Fruit fly (Drosophila melanogaster) whole organism, embryonic: ENCODE results near the gene Cyt-c-d.

Source experiments
- BEAF-32 ChIP-seq: fragments of 200-800 bp; sonication (Bioruptor generic); optimal IDR thresholded peaks from 3 replicates; lab custom pipeline; 2017; ENCODE audit warnings: missing biosample characterization, missing genetic modification characterization, mild to moderate bottlenecking, moderate library complexity, missing genetic modification reagents
- Bdp1 ChIP-seq: fragments of 200-800 bp; sonication (Bioruptor generic); optimal IDR thresholded peaks from 3 replicates; lab custom pipeline; 2016; ENCODE audit warnings: missing biosample characterization, missing genetic modification characterization
- CG10321 ChIP-seq: fragments of 200-800 bp; sonication (Bioruptor generic); IDR thresholded peaks from 2 replicates; pipeline ENCODE4 v1.3.6; 2022; ENCODE audit warnings: missing biosample characterization, missing genetic modification characterization
- CG10431 ChIP-seq: fragments of 200-800 bp; sonication (Bioruptor generic); optimal IDR thresholded peaks from 3 replicates; lab custom pipeline; 2018; ENCODE audit warnings: missing biosample characterization, mild to moderate bottlenecking, missing genetic modification characterization
- CG10543 ChIP-seq: fragments of 200-800 bp; sonication (Bioruptor generic); optimal IDR thresholded peaks from 3 replicates; lab custom pipeline; 2017; ENCODE audit warnings: missing biosample characterization, mild to moderate bottlenecking, missing genetic modification characterization, moderate library complexity
- CG11456 ChIP-seq: fragments of 200-800 bp; sonication (Bioruptor generic); IDR thresholded peaks from 3 replicates; pipeline ENCODE4 v1.3.6; 2022; ENCODE audit warnings: missing biosample characterization, missing genetic modification characterization
- CG13296 ChIP-seq: fragments of 200-800 bp; sonication (Bioruptor generic); optimal IDR thresholded peaks from 3 replicates; lab custom pipeline; 2018; ENCODE audit warnings: missing biosample characterization, mild to moderate bottlenecking, missing genetic modification characterization
- CG13775 ChIP-seq: fragments of 200-800 bp; sonication (Bioruptor generic); optimal IDR thresholded peaks from 3 replicates; lab custom pipeline; 2017; ENCODE audit warnings: missing biosample characterization, mild to moderate bottlenecking, missing genetic modification characterization
- CG15269 ChIP-seq: fragments of 200-800 bp; sonication (Bioruptor generic); optimal IDR thresholded peaks from 2 replicates; lab custom pipeline; 2018; ENCODE audit warnings: missing biosample characterization, mild to moderate bottlenecking, missing genetic modification characterization, moderate library complexity
- CG16779 ChIP-seq: fragments of 200-800 bp; sonication (Bioruptor generic); IDR thresholded peaks from 2 replicates; pipeline ENCODE4 v1.3.6; 2022; ENCODE audit warnings: missing biosample characterization, missing genetic modification characterization
- CG17359 ChIP-seq: fragments of 200-800 bp; sonication (Bioruptor generic); optimal IDR thresholded peaks from 3 replicates; lab custom pipeline; 2018; ENCODE audit warnings: missing biosample characterization, mild to moderate bottlenecking, missing genetic modification characterization, moderate library complexity
- CG17612 ChIP-seq: fragments of 200-800 bp; sonication (Bioruptor generic); IDR thresholded peaks from 2 replicates; pipeline ENCODE4 v1.3.6; 2022; ENCODE audit warnings: missing biosample characterization, missing genetic modification characterization
- CG17802 ChIP-seq: fragments of 200-800 bp; sonication (Bioruptor generic); optimal IDR thresholded peaks from 2 replicates; lab custom pipeline; 2018; ENCODE audit warnings: missing biosample characterization, mild to moderate bottlenecking, missing genetic modification characterization, moderate library complexity
- CG18599 ChIP-seq: fragments of 200-800 bp; sonication (Bioruptor generic); optimal IDR thresholded peaks from 3 replicates; lab custom pipeline; 2017; ENCODE audit warnings: missing biosample characterization, missing genetic modification characterization, mild to moderate bottlenecking, moderate library complexity, missing genetic modification reagents
- CG30403 ChIP-seq: fragments of 200-800 bp; sonication (Bioruptor generic); optimal IDR thresholded peaks from 3 replicates; lab custom pipeline; 2016; ENCODE audit warnings: missing biosample characterization, missing genetic modification characterization
- CG33557 ChIP-seq: fragments of 200-800 bp; sonication (Bioruptor generic); optimal IDR thresholded peaks from 2 replicates; lab custom pipeline; 2019; ENCODE audit warnings: missing biosample characterization, mild to moderate bottlenecking, missing genetic modification characterization, moderate library complexity
- CG34224 ChIP-seq: fragments of 200-800 bp; sonication (Bioruptor generic); IDR thresholded peaks from 3 replicates; pipeline ENCODE4 v1.3.6; 2022; ENCODE audit warnings: missing biosample characterization, missing genetic modification characterization; ENCODE audit not compliant: partially characterized antibody
- CG34422 ChIP-seq: fragments of 200-800 bp; sonication (Bioruptor generic); IDR thresholded peaks from 3 replicates; pipeline ENCODE4 v1.3.6; 2022; ENCODE audit warnings: missing biosample characterization, missing genetic modification characterization
- CG4404 ChIP-seq: fragments of 200-800 bp; sonication (Bioruptor generic); IDR thresholded peaks from 2 replicates; pipeline ENCODE4 v1.3.6; 2022; ENCODE audit warnings: missing biosample characterization, missing genetic modification characterization
- CG7786 ChIP-seq: fragments of 200-800 bp; sonication (Bioruptor generic); optimal IDR thresholded peaks from 2 replicates; lab custom pipeline; 2016; ENCODE audit warnings: missing biosample characterization, missing genetic modification characterization
- CG8290 ChIP-seq, 3 experiments: fragments of 200-800 bp; sonication (Bioruptor generic); optimal IDR thresholded peaks; 2 replicates each; lab custom pipeline; 2016 to 2019; ENCODE audit warnings: missing biosample characterization in 3 of 3, missing genetic modification characterization in 3 of 3, mild to moderate bottlenecking in 2 of 3, moderate library complexity in 1 of 3
- CG8924 ChIP-seq: fragments of 200-800 bp; optimal IDR thresholded peaks from 3 replicates; lab custom pipeline; 2019; ENCODE audit warnings: missing biosample characterization, mild to moderate bottlenecking, missing genetic modification characterization, moderate library complexity
- Hmr ChIP-seq: fragments of 200-800 bp; sonication (Bioruptor generic); optimal IDR thresholded peaks from 3 replicates; lab custom pipeline; 2017; ENCODE audit warnings: mild to moderate bottlenecking, missing biosample characterization, missing genetic modification reagents, missing genetic modification characterization
- Lpt ChIP-seq: fragments of >200 bp; optimal IDR thresholded peaks from 2 replicates; lab custom pipeline; 2018; ENCODE audit warnings: missing biosample characterization, missing genetic modification characterization
- MESR4 ChIP-seq: fragments of 200-800 bp; sonication (Bioruptor generic); optimal IDR thresholded peaks from 2 replicates; lab custom pipeline; 2018; ENCODE audit warnings: missing biosample characterization, mild to moderate bottlenecking, missing genetic modification characterization, moderate library complexity
- Ptx1 ChIP-seq: fragments of 200-800 bp; sonication (Bioruptor generic); IDR thresholded peaks from 2 replicates; pipeline ENCODE4 v1.3.6; 2022; ENCODE audit warnings: missing biosample characterization, missing genetic modification characterization
- Six4 ChIP-seq: fragments of 200-800 bp; sonication (Bioruptor generic); optimal IDR thresholded peaks from 2 replicates; lab custom pipeline; 2016; ENCODE audit warnings: missing biosample characterization, missing genetic modification characterization
- Sox102F ChIP-seq: fragments of 200-800 bp; sonication (Bioruptor generic); optimal IDR thresholded peaks from 2 replicates; lab custom pipeline; 2018; ENCODE audit warnings: missing biosample characterization, mild to moderate bottlenecking, missing genetic modification characterization, moderate library complexity
- Xbp1 ChIP-seq: fragments of 200-800 bp; sonication (Bioruptor generic); optimal IDR thresholded peaks from 3 replicates; lab custom pipeline; 2016; ENCODE audit warnings: missing biosample characterization, mild to moderate bottlenecking, missing genetic modification characterization
- bab2 ChIP-seq: fragments of 200-800 bp; sonication (Bioruptor generic); optimal IDR thresholded peaks from 2 replicates; lab custom pipeline; 2016; ENCODE audit warnings: missing biosample characterization, missing genetic modification characterization
- corto ChIP-seq: fragments of 200-800 bp; sonication (Bioruptor generic); optimal IDR thresholded peaks from 2 replicates; lab custom pipeline; 2016; ENCODE audit warnings: missing biosample characterization, mild to moderate bottlenecking, missing genetic modification characterization, moderate library complexity
- fd102C ChIP-seq: fragments of 200-800 bp; sonication (Bioruptor generic); optimal IDR thresholded peaks from 2 replicates; lab custom pipeline; 2018; ENCODE audit warnings: missing biosample characterization, mild to moderate bottlenecking, missing genetic modification characterization, moderate library complexity
- fru ChIP-seq: fragments of >200 bp; optimal IDR thresholded peaks from 2 replicates; lab custom pipeline; 2017
- gcm ChIP-seq: fragments of 200-800 bp; sonication (Bioruptor generic); optimal IDR thresholded peaks from 2 replicates; lab custom pipeline; 2019; ENCODE audit warnings: missing biosample characterization, mild to moderate bottlenecking, missing genetic modification characterization, moderate library complexity
- grau ChIP-seq: fragments of 200-800 bp; optimal IDR thresholded peaks from 3 replicates; lab custom pipeline; 2019; ENCODE audit warnings: missing biosample characterization, mild to moderate bottlenecking, missing genetic modification characterization, moderate library complexity
- lmd ChIP-seq: fragments of 200-800 bp; sonication (Bioruptor generic); IDR thresholded peaks from 2 replicates; pipeline ENCODE4 v1.3.6; 2022; ENCODE audit warnings: missing biosample characterization, missing genetic modification characterization
- pros ChIP-seq: fragments of 200-800 bp; sonication (Bioruptor generic); optimal IDR thresholded peaks from 3 replicates; lab custom pipeline; 2019; ENCODE audit warnings: missing biosample characterization, mild to moderate bottlenecking, missing genetic modification characterization, moderate library complexity
- pzg ChIP-seq: fragments of 200-800 bp; sonication (Bioruptor generic); optimal IDR thresholded peaks from 3 replicates; lab custom pipeline; 2018; ENCODE audit warnings: missing biosample characterization, mild to moderate bottlenecking, missing genetic modification characterization, moderate library complexity
- run ChIP-seq: fragments of 200-800 bp; sonication (Bioruptor generic); optimal IDR thresholded peaks from 3 replicates; lab custom pipeline; 2018; ENCODE audit warnings: missing biosample characterization, mild to moderate bottlenecking, missing genetic modification characterization
- scrt ChIP-seq: fragments of 200-800 bp; sonication (Bioruptor generic); optimal IDR thresholded peaks from 2 replicates; lab custom pipeline; 2018; ENCODE audit warnings: missing biosample characterization, mild to moderate bottlenecking, missing genetic modification characterization, moderate library complexity
- sim ChIP-seq: fragments of 200-800 bp; sonication (Bioruptor generic); IDR thresholded peaks from 2 replicates; pipeline ENCODE4 v1.3.6; 2022; ENCODE audit warnings: missing biosample characterization, missing genetic modification characterization
- sima ChIP-seq: fragments of 200-800 bp; sonication (Bioruptor generic); optimal IDR thresholded peaks from 2 replicates; lab custom pipeline; 2016; ENCODE audit warnings: missing biosample characterization, missing genetic modification characterization
- sqz ChIP-seq: fragments of 200-800 bp; sonication (Bioruptor generic); optimal IDR thresholded peaks from 3 replicates; lab custom pipeline; 2018; ENCODE audit warnings: missing biosample characterization, mild to moderate bottlenecking, missing genetic modification characterization
- stc ChIP-seq: fragments of 200-800 bp; sonication (Bioruptor generic); IDR thresholded peaks from 2 replicates; pipeline ENCODE4 v1.3.6; 2022; ENCODE audit warnings: missing biosample characterization, missing genetic modification characterization
- tin ChIP-seq: fragments of 200-800 bp; sonication (Bioruptor generic); optimal IDR thresholded peaks from 3 replicates; lab custom pipeline; 2016; ENCODE audit warnings: missing biosample characterization, missing genetic modification characterization
- tio ChIP-seq: fragments of 200-800 bp; sonication (Bioruptor generic); optimal IDR thresholded peaks from 2 replicates; lab custom pipeline; 2017; ENCODE audit warnings: missing biosample characterization, missing genetic modification characterization, inconsistent platforms
- usp ChIP-seq: fragments of >200 bp; optimal IDR thresholded peaks from 2 replicates; lab custom pipeline; 2017; ENCODE audit warnings: missing biosample characterization, missing genetic modification characterization
- wdn ChIP-seq: fragments of 200-800 bp; sonication (Bioruptor generic); IDR thresholded peaks from 2 replicates; pipeline ENCODE4 v1.3.6; 2022; ENCODE audit warnings: missing biosample characterization, missing genetic modification characterization
- zfh1 ChIP-seq: fragments of 200-800 bp; sonication (Bioruptor generic); IDR thresholded peaks from 3 replicates; pipeline ENCODE4 v1.3.6; 2022; ENCODE audit warnings: missing biosample characterization, missing genetic modification characterization

Cyt-c-d gene

DNA sequence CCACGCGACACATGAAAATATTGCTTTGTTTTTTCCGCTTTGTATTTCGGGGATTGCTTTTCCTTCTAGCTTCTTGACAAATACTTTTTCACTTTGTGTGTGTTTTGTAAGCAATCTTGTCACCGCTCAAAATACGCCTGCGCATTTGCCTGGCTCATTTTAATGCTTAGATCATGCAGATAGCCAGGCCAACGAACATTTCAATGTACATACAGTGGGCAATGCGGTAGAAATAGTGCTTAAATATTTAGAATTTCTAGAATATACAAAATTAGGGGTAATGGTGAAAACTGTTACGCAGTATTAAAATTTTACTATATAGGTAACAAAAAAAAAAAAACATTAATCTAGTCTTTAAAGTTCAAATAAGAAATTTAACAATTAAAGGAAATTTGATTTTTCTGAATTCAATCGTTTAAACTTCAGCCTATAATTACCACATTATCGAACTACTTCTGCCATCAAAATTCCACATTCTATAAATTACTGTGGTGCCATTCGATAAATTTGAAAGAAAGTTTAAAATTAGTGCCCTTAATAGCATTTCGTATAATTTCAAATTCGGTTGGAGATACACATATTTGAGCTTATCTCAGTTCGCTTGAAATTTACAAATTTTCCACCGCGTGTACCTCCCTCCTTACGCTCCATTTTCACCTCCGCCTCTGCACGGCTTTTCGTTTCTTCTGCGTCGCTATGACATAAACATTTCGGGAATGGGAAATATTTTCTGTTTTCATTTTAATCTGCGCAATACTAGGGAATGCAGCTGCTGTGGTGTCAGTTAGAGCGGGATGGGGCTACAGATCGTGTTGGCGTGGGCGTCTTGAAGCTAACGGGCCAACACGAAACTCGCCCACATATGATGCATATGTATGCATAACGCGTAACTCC is 8.6 kb upstream of the Cyt-c-d start (continued):
- TF ChIP-seq CG7786 (GFP tag; lab: Kevin White, UChicago) (no peak), zfh1 (0 out of 3 replicates have a peak, but pooled peaks have one; percentile 36), CG13775 (GFP tag; lab: Kevin White, UChicago) (peak; percentile 16), wdn (GFP tag; lab: Robert Waterston, UW) (no peak), CG33557 (GFP tag; lab: Kevin White, UChicago) (no peak), MESR4 (no peak), CG11456 (no peak; the same call in 2 of the 3 replicates), Bdp1 (no peak), CG17612 (GFP tag; lab: Robert Waterston, UW) (no peak), Xbp1 (GFP tag; lab: Kevin White, UChicago) (peak; percentile 8), stc (GFP tag; lab: Robert Waterston, UW) (no peak), CG17802 (no peak), CG8290 (GFP tag; optimal IDR thresholded peaks at IDR 0.05; lab: Kevin White, UChicago) (no peak), CG8290 (tag; optimal IDR thresholded peaks at IDR 0.05; lab: Kevin White, UChicago) (peak in 1 of 2 experiments; percentile 35), CG34224 (GFP tag; lab: Robert Waterston, UW) (no peak), CG8924 (tag; lab: Kevin White, UChicago) (peak; percentile 21), sima (GFP tag; lab: Kevin White, UChicago) (no peak), CG13296 (GFP tag; lab: Kevin White, UChicago) (no peak), run (tag; lab: Kevin White, UChicago) (no peak), fd102C (no peak), pzg (GFP tag; lab: Kevin White, UChicago) (no peak), gcm (peak; percentile 2), CG10321 (GFP tag; lab: Robert Waterston, UW) (no peak), CG30403 (peak; percentile 24), lmd (GFP tag; lab: Robert Waterston, UW) (no peak), BEAF-32 (GFP tag; lab: Kevin White, UChicago) (no peak), grau (peak; percentile 7), sqz (no peak), sim (GFP tag; lab: Robert Waterston, UW) (no peak), tio (GFP tag; lab: Kevin White, UChicago) (peak; percentile 1), usp (no peak), Six4 (no peak), Hmr (GFP tag; lab: Kevin White, UChicago) (peak; percentile 2), Ptx1 (GFP tag; lab: Robert Waterston, UW) (peak; percentile 50), Lpt (no peak), CG17359 (tag; lab: Kevin White, UChicago) (no peak), CG4404 (GFP tag; lab: Robert Waterston, UW) (no peak), bab2 (GFP tag; lab: Kevin White, UChicago) (peak; percentile 16), CG16779 (GFP tag; lab: Robert Waterston, UW) (no peak), scrt (GFP tag; lab: Kevin White, UChicago) (no peak), CG10543 (GFP tag; lab: Kevin White, UChicago) (no peak), fru (lab: Kevin White, UChicago) (no peak), CG15269 (tag; lab: Kevin White, UChicago) (no peak), CG10431 (GFP tag; lab: Kevin White, UChicago) (no peak), CG18599 (GFP tag; lab: Kevin White, UChicago) (no peak), pros (GFP tag; lab: Kevin White, UChicago) (no peak), CG34422 (GFP tag; lab: Robert Waterston, UW) (no peak), tin (GFP tag; lab: Kevin White, UChicago) (peak; percentile 26), corto (no peak), Sox102F (GFP tag; lab: Kevin White, UChicago) (peak; percentile 56)
